Worm (Caenorhabditis elegans) whole organism, L4 larva: ENCODE data around the gene F31E3.2.

Experiments
- D1046.2 ChIP-seq: fragments of 200-800 bp; sonication (Bioruptor generic); IDR thresholded peaks from 2 replicates; pipeline ENCODE4 v1.3.6; 2022; ENCODE audit warnings: missing genetic modification characterization, missing compliant biosample characterization
- F26F4.8 ChIP-seq: fragments of 200-800 bp; sonication (Bioruptor generic); conservative IDR thresholded peaks from 2 replicates; pipeline ENCODE4 v1.3.6; 2022; ENCODE audit warnings: missing genetic modification characterization, missing compliant biosample characterization
- F49E8.2 ChIP-seq: sonication (generic microtip); optimal IDR thresholded peaks from 2 replicates; lab custom pipeline; 2016; ENCODE audit warnings: missing compliant biosample characterization, mild to moderate bottlenecking, missing genetic modification characterization, borderline replicate concordance
- T20F7.1 ChIP-seq: fragments of 200-800 bp; sonication (Bioruptor generic); optimal IDR thresholded peaks from 2 replicates; lab custom pipeline; 2018; ENCODE audit warnings: mild to moderate bottlenecking, missing genetic modification characterization, missing compliant biosample characterization
- Y5F2A.4 ChIP-seq: fragments of 200-800 bp; sonication (Bioruptor generic); optimal IDR thresholded peaks from 2 replicates; lab custom pipeline; 2018; ENCODE audit warnings: mild to moderate bottlenecking, missing genetic modification characterization, missing compliant biosample characterization
- Y75B8A.6 ChIP-seq: fragments of 200-800 bp; sonication (Bioruptor generic); IDR thresholded peaks from 2 replicates; pipeline ENCODE4 v1.3.6; 2022; ENCODE audit warnings: missing genetic modification reagents, missing genetic modification characterization, missing compliant biosample characterization
- aha-1 ChIP-seq: fragments of 150-350 bp; peaks from one replicate; lab custom pipeline; 2014; ENCODE audit warnings: missing biosample characterization, missing genetic modification characterization
- arid-1 ChIP-seq: fragments of 200-800 bp; sonication (Bioruptor generic); conservative IDR thresholded peaks from 2 replicates; pipeline ENCODE4 v1.3.6; 2022; ENCODE audit warnings: missing genetic modification reagents, missing genetic modification characterization, missing compliant biosample characterization
- ceh-20 ChIP-seq: fragments of 200-800 bp; sonication (Bioruptor generic); IDR thresholded peaks from 2 replicates; pipeline ENCODE4 v1.3.6; 2022; ENCODE audit warnings: missing genetic modification reagents, missing genetic modification characterization, missing compliant biosample characterization
- ceh-28 ChIP-seq: fragments of 150-350 bp; optimal IDR thresholded peaks from 2 replicates; lab custom pipeline; 2014; ENCODE audit warnings: missing biosample characterization, missing genetic modification reagents, missing genetic modification characterization
- ceh-62 ChIP-seq: sonication (generic microtip); optimal IDR thresholded peaks from 2 replicates; lab custom pipeline; 2017; ENCODE audit warnings: missing biosample characterization, missing genetic modification characterization
- ces-1 ChIP-seq: fragments of 150-350 bp; sonication (generic microtip); optimal IDR thresholded peaks from 4 replicates; lab custom pipeline; 2014; ENCODE audit warnings: missing biosample characterization, missing genetic modification reagents, missing genetic modification characterization
- cey-2 ChIP-seq: sonication (generic microtip); optimal IDR thresholded peaks from 3 replicates; lab custom pipeline; 2017; ENCODE audit warnings: missing genetic modification characterization, mild to moderate bottlenecking, missing compliant biosample characterization, antibody characterized with exemption, borderline replicate concordance; ENCODE audit not compliant: insufficient read depth
- ctbp-1 ChIP-seq: fragments of 200-800 bp; sonication (Bioruptor generic); IDR thresholded peaks from 2 replicates; pipeline ENCODE4 v1.3.6; 2022; ENCODE audit warnings: missing genetic modification reagents, missing genetic modification characterization, missing compliant biosample characterization
- daf-12 ChIP-seq: fragments of 150-350 bp; optimal IDR thresholded peaks from 2 replicates; lab custom pipeline; 2014; ENCODE audit warnings: missing biosample characterization, missing genetic modification reagents, missing genetic modification characterization
- daf-16 ChIP-seq, 3 experiments: sonication (generic microtip); optimal IDR thresholded peaks; 2 replicates each; lab custom pipeline; 2016 to 2017; ENCODE audit warnings: missing genetic modification characterization in 3 of 3, missing genetic modification reagents in 3 of 3, mild to moderate bottlenecking in 2 of 3, missing compliant biosample characterization in 2 of 3, missing biosample characterization in 1 of 3, moderate library complexity in 1 of 3
- dmd-6 ChIP-seq: fragments of 200-800 bp; sonication (Bioruptor generic); IDR thresholded peaks from 2 replicates; pipeline ENCODE4 v1.3.6; 2022; ENCODE audit warnings: missing genetic modification reagents, missing genetic modification characterization, missing compliant biosample characterization
- dmd-8 ChIP-seq: fragments of 200-800 bp; sonication (Bioruptor generic); IDR thresholded peaks from 2 replicates; pipeline ENCODE4 v1.3.6; 2022; ENCODE audit warnings: missing genetic modification characterization, missing compliant biosample characterization
- dpl-1 ChIP-seq: fragments of 150-350 bp; optimal IDR thresholded peaks from 2 replicates; lab custom pipeline; 2014; ENCODE audit warnings: missing biosample characterization, missing genetic modification reagents, missing genetic modification characterization
- dve-1 ChIP-seq: sonication (generic microtip); optimal IDR thresholded peaks from 2 replicates; lab custom pipeline; 2017; ENCODE audit warnings: antibody characterized with exemption, mild to moderate bottlenecking, missing genetic modification characterization, missing compliant biosample characterization; ENCODE audit not compliant: insufficient read depth
- fos-1 ChIP-seq: fragments of 150-350 bp; optimal IDR thresholded peaks from 2 replicates; lab custom pipeline; 2014; ENCODE audit warnings: missing biosample characterization, missing genetic modification characterization
- hif-1 ChIP-seq, 2 experiments: sonication (generic microtip); optimal IDR thresholded peaks; 2 replicates each; lab custom pipeline; 2016 to 2017; ENCODE audit warnings: missing compliant biosample characterization in 2 of 2, missing genetic modification characterization in 2 of 2, missing genetic modification reagents in 2 of 2, missing genotype in 2 of 2, mild to moderate bottlenecking in 1 of 2
- hlh-30 ChIP-seq: sonication (generic microtip); optimal IDR thresholded peaks from 2 replicates; lab custom pipeline; 2017; ENCODE audit warnings: antibody characterized with exemption, mild to moderate bottlenecking, missing genetic modification characterization, missing compliant biosample characterization; ENCODE audit not compliant: insufficient read depth
- jun-1 ChIP-seq: fragments of 150-350 bp; optimal IDR thresholded peaks from 2 replicates; lab custom pipeline; 2014; ENCODE audit warnings: missing biosample characterization, missing genetic modification reagents, missing genetic modification characterization
- lin-29 ChIP-seq: fragments of 200-800 bp; sonication (Bioruptor generic); IDR thresholded peaks from 2 replicates; pipeline ENCODE4 v1.3.6; 2022; ENCODE audit warnings: missing genetic modification reagents, missing genetic modification characterization, missing compliant biosample characterization
- lin-38 ChIP-seq: fragments of 200-800 bp; sonication (Bioruptor generic); IDR thresholded peaks from 2 replicates; pipeline ENCODE4 v1.3.6; 2022; ENCODE audit warnings: missing genetic modification reagents, missing genetic modification characterization, missing compliant biosample characterization
- lsy-2 ChIP-seq, 2 experiments: fragments of 150-350 bp in 1 of 2; sonication (generic microtip) in 1 of 2; optimal IDR thresholded peaks; 2 replicates each; lab custom pipeline; 2014 to 2017; ENCODE audit warnings: missing biosample characterization in 2 of 2, missing genetic modification characterization in 2 of 2
- madf-5 ChIP-seq, 2 experiments: fragments of 200-800 bp; sonication (Bioruptor generic); IDR thresholded peaks; 2 replicates each; pipeline ENCODE4 v1.3.6; 2022; ENCODE audit warnings: missing compliant biosample characterization in 2 of 2, missing genetic modification characterization in 2 of 2
- madf-9 ChIP-seq: fragments of 200-800 bp; sonication (Bioruptor generic); conservative IDR thresholded peaks from 2 replicates; pipeline ENCODE4 v1.3.6; 2022; ENCODE audit warnings: missing genetic modification reagents, missing genetic modification characterization, missing compliant biosample characterization
- mdl-1 ChIP-seq, 2 experiments: fragments of 150-350 bp in 1 of 2; sonication (generic microtip) in 1 of 2; optimal IDR thresholded peaks; 2 replicates each; lab custom pipeline; 2014 to 2017; ENCODE audit warnings: missing biosample characterization in 2 of 2, missing genetic modification characterization in 2 of 2
- mep-1 ChIP-seq: fragments of 150-350 bp; sonication (generic microtip); optimal IDR thresholded peaks from 3 replicates; lab custom pipeline; 2014; ENCODE audit warnings: missing biosample characterization, missing genetic modification characterization
- mes-2 ChIP-seq: sonication (generic microtip); optimal IDR thresholded peaks from 2 replicates; lab custom pipeline; 2016; ENCODE audit warnings: missing genotype, mild to moderate bottlenecking, missing genetic modification characterization, missing compliant biosample characterization; ENCODE audit not compliant: poor library complexity, severe bottlenecking
- mxl-2 ChIP-seq: fragments of 200-800 bp; sonication (Bioruptor generic); conservative IDR thresholded peaks from 2 replicates; pipeline ENCODE4 v1.3.6; 2022; ENCODE audit warnings: missing genetic modification reagents, missing genetic modification characterization, missing compliant biosample characterization
- nhr-102 ChIP-seq: sonication (generic microtip); optimal IDR thresholded peaks from 2 replicates; lab custom pipeline; 2016; ENCODE audit warnings: mild to moderate bottlenecking, missing genetic modification characterization, moderate library complexity, missing compliant biosample characterization
- nhr-11 ChIP-seq: fragments of 150-350 bp; optimal IDR thresholded peaks from 2 replicates; lab custom pipeline; 2014; ENCODE audit warnings: missing biosample characterization, missing genetic modification characterization
- nhr-25 ChIP-seq: sonication (generic microtip); optimal IDR thresholded peaks from 2 replicates; lab custom pipeline; 2017; ENCODE audit warnings: missing genetic modification characterization, mild to moderate bottlenecking, missing compliant biosample characterization, antibody characterized with exemption, moderate library complexity, borderline replicate concordance; ENCODE audit not compliant: insufficient read depth
- nhr-28 ChIP-seq: fragments of 150-350 bp; optimal IDR thresholded peaks from 2 replicates; lab custom pipeline; 2014; ENCODE audit warnings: missing biosample characterization, missing genetic modification characterization
- php-3 ChIP-seq: fragments of 200-800 bp; sonication (Bioruptor generic); IDR thresholded peaks from 2 replicates; pipeline ENCODE4 v1.3.6; 2022; ENCODE audit warnings: missing genetic modification reagents, missing genetic modification characterization, missing compliant biosample characterization
- pqm-1 ChIP-seq: sonication (generic microtip); optimal IDR thresholded peaks from 2 replicates; lab custom pipeline; 2017; ENCODE audit warnings: missing biosample characterization, missing genetic modification characterization
- set-16 ChIP-seq: fragments of 200-800 bp; sonication (Bioruptor generic); IDR thresholded peaks from 2 replicates; pipeline ENCODE4 v1.3.6; 2022; ENCODE audit warnings: missing genetic modification reagents, missing genetic modification characterization, missing compliant biosample characterization
- skn-1 ChIP-seq: fragments of 150-350 bp; optimal IDR thresholded peaks from 2 replicates; lab custom pipeline; 2014; ENCODE audit warnings: missing biosample characterization, missing genetic modification characterization
- tag-97 ChIP-seq: fragments of 200-800 bp; sonication (Bioruptor generic); IDR thresholded peaks from 2 replicates; pipeline ENCODE4 v1.3.6; 2022; ENCODE audit warnings: missing genetic modification characterization, missing compliant biosample characterization
- unc-62 ChIP-seq, 3 experiments: fragments of 150-350 bp in 1 of 3; sonication (generic microtip); optimal IDR thresholded peaks in 2 of 3; peaks in 1 of 3; 1 replicate in 1 of 3; 2 replicates in 2 of 3; lab custom pipeline; 2014 to 2017; ENCODE audit warnings: missing biosample characterization in 3 of 3, missing genetic modification characterization in 3 of 3, missing genetic modification reagents in 3 of 3, missing genotype in 1 of 3
- vab-7 ChIP-seq: fragments of 200-800 bp; sonication (Bioruptor generic); IDR thresholded peaks from 2 replicates; pipeline ENCODE4 v1.3.6; 2022; ENCODE audit warnings: missing genetic modification reagents, missing genetic modification characterization, missing compliant biosample characterization
- zag-1 ChIP-seq: fragments of 150-350 bp; optimal IDR thresholded peaks from 2 replicates; lab custom pipeline; 2014; ENCODE audit warnings: missing biosample characterization, missing genetic modification characterization
- ztf-11 ChIP-seq: fragments of 150-350 bp; optimal IDR thresholded peaks from 2 replicates; lab custom pipeline; 2014; ENCODE audit warnings: missing biosample characterization, missing genetic modification characterization
- ztf-7 ChIP-seq: fragments of 150-350 bp; optimal IDR thresholded peaks from 2 replicates; lab custom pipeline; 2014; ENCODE audit warnings: missing biosample characterization, missing genetic modification characterization

Gene F31E3.2

ce11 chrIII:6961167-6961566 is 12.6 kb upstream of the F31E3.2 start (continued):
- TF ChIP-seq F49E8.2 (no peak), nhr-25 (no peak), madf-5 (GFP tag; IDR thresholded peaks at IDR 0.05; lab: Robert Waterston, UW) (no peak), Y75B8A.6 (GFP tag; lab: Robert Waterston, UW) (no peak), hif-1 (tag; optimal IDR thresholded peaks at IDR 0.05; lab: Kevin White, UChicago) (peak in 1 of 2 experiments; percentile 16), dmd-6 (GFP tag; lab: Robert Waterston, UW) (no peak), mdl-1 (tag; optimal IDR thresholded peaks at IDR 0.05; lab: Kevin White, UChicago) (no peak), dpl-1 (GFP tag; lab: Kevin White, UChicago) (peak; percentile 60), D1046.2 (no peak), lin-38 (GFP tag; lab: Robert Waterston, UW) (peak; percentile 56), madf-9 (GFP tag; lab: Robert Waterston, UW) (no peak), ceh-62 (no peak), unc-62 (GFP tag; optimal IDR thresholded peaks at IDR 0.05 in 1 of 2; lab: Kevin White, UChicago) (no peak), unc-62 (tag; optimal IDR thresholded peaks at IDR 0.05; lab: Kevin White, UChicago) (no peak), mep-1 (tag; lab: Kevin White, UChicago) (peak; percentile 43), zag-1 (tag; lab: Kevin White, UChicago) (no peak), ctbp-1 (no peak), ztf-11 (tag; lab: Kevin White, UChicago) (no peak), ceh-20 (GFP tag; lab: Robert Waterston, UW) (no peak), pqm-1 (no peak), mxl-2 (no peak), T20F7.1 (peak; percentile 76), ces-1 (GFP tag; lab: Kevin White, UChicago) (no peak), arid-1 (GFP tag; lab: Robert Waterston, UW) (no peak), tag-97 (GFP tag; lab: Robert Waterston, UW) (no peak), php-3 (GFP tag; lab: Robert Waterston, UW) (no peak), jun-1 (no peak), nhr-102 (tag; lab: Kevin White, UChicago) (no peak)

ce11 chrIII:6961937-6962504 is 11.8 kb upstream of the F31E3.2 start, which contains the start of the genes rpn-6.1 and F57B9.1:
Gene rpn-6.1 (minus strand): TSS chrIII:6962001.
Gene F57B9.1 (plus strand): TSS chrIII:6962090.
- peak; percentile 87 for TF ChIP-seq hlh-30 (tag; lab: Kevin White, UChicago)
- TF ChIP-seq T20F7.1 = peak; percentile 71
- peak; percentile 55 for TF ChIP-seq dve-1 (tag; lab: Kevin White, UChicago)
- TF ChIP-seq nhr-28 (tag; lab: Kevin White, UChicago) = peak; percentile 68
- TF ChIP-seq mes-2 (tag; lab: Kevin White, UChicago) = peak; percentile 23
- TF ChIP-seq F26F4.8 = no peak
- no peak for TF ChIP-seq cey-2 (tag; lab: Kevin White, UChicago)
- no peak for TF ChIP-seq set-16
- peak; percentile 12 for TF ChIP-seq aha-1
- TF ChIP-seq Y5F2A.4 = no peak
- TF ChIP-seq ctbp-1 = no peak
- TF ChIP-seq madf-9 (GFP tag; lab: Robert Waterston, UW) = no peak
- TF ChIP-seq skn-1 (tag; lab: Kevin White, UChicago) = no peak
- TF ChIP-seq zag-1 (tag; lab: Kevin White, UChicago) = no peak
- no peak for TF ChIP-seq daf-12 (tag; lab: Kevin White, UChicago)
- TF ChIP-seq dmd-6 (GFP tag; lab: Robert Waterston, UW) = peak; percentile 38
- no peak for TF ChIP-seq fos-1
- peak in 1 of 2 experiments; percentile 72 for TF ChIP-seq daf-16 (GFP tag; optimal IDR thresholded peaks at IDR 0.05; lab: Kevin White, UChicago)
- peak; percentile 55 for TF ChIP-seq daf-16 (tag; optimal IDR thresholded peaks at IDR 0.05; lab: Kevin White, UChicago)
- no peak for TF ChIP-seq dmd-8 (GFP tag; lab: Robert Waterston, UW)
- TF ChIP-seq Y75B8A.6 (GFP tag; lab: Robert Waterston, UW) = no peak
- TF ChIP-seq hif-1 (tag; optimal IDR thresholded peaks at IDR 0.05; lab: Kevin White, UChicago) = peak; percentile 62 to 97
- TF ChIP-seq ceh-28 (tag; lab: Kevin White, UChicago) = no peak
- no peak for TF ChIP-seq nhr-11 (tag; lab: Kevin White, UChicago)
- TF ChIP-seq vab-7 (GFP tag; lab: Robert Waterston, UW) = no peak
- peak; percentile 44 for TF ChIP-seq pqm-1
- TF ChIP-seq ztf-7 = peak; percentile 28
- TF ChIP-seq mdl-1 (tag; optimal IDR thresholded peaks at IDR 0.05; lab: Kevin White, UChicago) = no peak
- TF ChIP-seq lin-29 = no peak
- TF ChIP-seq lsy-2 (tag; optimal IDR thresholded peaks at IDR 0.05; lab: Kevin White, UChicago) = peak in 1 of 2 experiments; percentile 78
